Worm (Caenorhabditis elegans) whole organism, L2 larva: Measurements from ENCODE around the gene F52H2.3.

Experiments used
- C34F6.9 ChIP-seq: fragments of 150-350 bp; optimal IDR thresholded peaks from 2 replicates; lab custom pipeline; 2014; ENCODE audit warnings: missing biosample characterization, missing genetic modification characterization
- F13H6.1 ChIP-seq: sonication (generic microtip); optimal IDR thresholded peaks from 2 replicates; lab custom pipeline; 2016; ENCODE audit warnings: missing genetic modification characterization, missing compliant biosample characterization
- ZK546.5 ChIP-seq: sonication (generic microtip); optimal IDR thresholded peaks from 2 replicates; lab custom pipeline; 2017; ENCODE audit warnings: missing biosample characterization, missing genetic modification characterization
- ama-1 ChIP-seq: fragments of 150-350 bp; optimal IDR thresholded peaks from 2 replicates; lab custom pipeline; 2018; ENCODE audit warnings: inconsistent platforms
- blmp-1 ChIP-seq: sonication (generic microtip); optimal IDR thresholded peaks from 2 replicates; lab custom pipeline; 2017; ENCODE audit warnings: missing genetic modification characterization, mild to moderate bottlenecking, missing compliant biosample characterization, antibody characterized with exemption, moderate library complexity; ENCODE audit not compliant: insufficient read depth
- ceh-82 ChIP-seq: fragments of 150-350 bp; optimal IDR thresholded peaks from 2 replicates; lab custom pipeline; 2014; ENCODE audit warnings: missing biosample characterization, missing genetic modification characterization
- crh-2 ChIP-seq: sonication (generic microtip); optimal IDR thresholded peaks from 2 replicates; lab custom pipeline; 2017; ENCODE audit warnings: missing biosample characterization, missing genetic modification characterization
- elt-3 ChIP-seq: sonication (generic microtip); optimal IDR thresholded peaks from 2 replicates; lab custom pipeline; 2017; ENCODE audit warnings: missing biosample characterization, missing genetic modification characterization
- fos-1 ChIP-seq: fragments of 150-350 bp; optimal IDR thresholded peaks from 2 replicates; lab custom pipeline; 2014; ENCODE audit warnings: missing biosample characterization, missing genetic modification characterization
- gmeb-1 ChIP-seq: fragments of 150-350 bp; optimal IDR thresholded peaks from 2 replicates; lab custom pipeline; 2014; ENCODE audit warnings: missing biosample characterization, missing genetic modification characterization
- lin-39 ChIP-seq: fragments of 150-350 bp; optimal IDR thresholded peaks from 2 replicates; lab custom pipeline; 2014; ENCODE audit warnings: missing biosample characterization, missing genetic modification reagents, missing genetic modification characterization
- mab-5 ChIP-seq: fragments of 150-350 bp; optimal IDR thresholded peaks from 2 replicates; lab custom pipeline; 2014; ENCODE audit warnings: missing biosample characterization, missing genetic modification characterization
- mdl-1 ChIP-seq, 2 experiments: fragments of 150-350 bp in 1 of 2; sonication (generic microtip) in 1 of 2; optimal IDR thresholded peaks; 2 replicates each; lab custom pipeline; 2017; ENCODE audit warnings: missing biosample characterization in 2 of 2, missing genetic modification characterization in 2 of 2
- nhr-11 ChIP-seq: fragments of 150-350 bp; optimal IDR thresholded peaks from 2 replicates; lab custom pipeline; 2014; ENCODE audit warnings: missing biosample characterization, missing genetic modification characterization
- nhr-129 ChIP-seq: fragments of 150-350 bp; optimal IDR thresholded peaks from 2 replicates; lab custom pipeline; 2014; ENCODE audit warnings: missing biosample characterization, missing genetic modification characterization
- nhr-21 ChIP-seq: fragments of 150-350 bp; optimal IDR thresholded peaks from 2 replicates; lab custom pipeline; 2014; ENCODE audit warnings: missing biosample characterization, missing genetic modification characterization
- nhr-23 ChIP-seq: fragments of 150-350 bp; optimal IDR thresholded peaks from 2 replicates; lab custom pipeline; 2014; ENCODE audit warnings: missing biosample characterization, missing genetic modification reagents, missing genetic modification characterization
- nhr-25 ChIP-seq: fragments of 150-350 bp; sonication (generic microtip); optimal IDR thresholded peaks from 3 replicates; lab custom pipeline; 2014; ENCODE audit warnings: missing biosample characterization, missing genetic modification characterization
- nhr-77 ChIP-seq: fragments of 150-350 bp; optimal IDR thresholded peaks from 2 replicates; lab custom pipeline; 2014; ENCODE audit warnings: missing biosample characterization, missing genetic modification characterization
- skn-1 ChIP-seq: sonication (generic microtip); optimal IDR thresholded peaks from 2 replicates; lab custom pipeline; 2017; ENCODE audit warnings: missing biosample characterization, missing genetic modification characterization
- sma-3 ChIP-seq: sonication (generic microtip); optimal IDR thresholded peaks from 2 replicates; lab custom pipeline; 2016; ENCODE audit warnings: missing genetic modification reagents, missing genetic modification characterization, missing compliant biosample characterization
- sma-9 ChIP-seq, 2 experiments: fragments of 150-350 bp in 1 of 2; sonication (generic microtip) in 1 of 2; optimal IDR thresholded peaks; 2 replicates each; lab custom pipeline; 2014 to 2016; ENCODE audit warnings: missing genetic modification characterization in 2 of 2, mild to moderate bottlenecking in 1 of 2, missing biosample characterization in 1 of 2, missing compliant biosample characterization in 1 of 2, missing genetic modification reagents in 1 of 2, moderate library complexity in 1 of 2
- unc-55 ChIP-seq: fragments of 150-350 bp; sonication (generic microtip); optimal IDR thresholded peaks from 3 replicates; lab custom pipeline; 2014; ENCODE audit warnings: missing biosample characterization, missing genetic modification reagents, missing genetic modification characterization
- unc-62 ChIP-seq: fragments of 150-350 bp; optimal IDR thresholded peaks from 2 replicates; lab custom pipeline; 2014; ENCODE audit warnings: missing biosample characterization, missing genetic modification reagents, missing genetic modification characterization
- ztf-4 ChIP-seq: fragments of 150-350 bp; optimal IDR thresholded peaks from 2 replicates; lab custom pipeline; 2014; ENCODE audit warnings: missing biosample characterization, missing genetic modification characterization

Gene F52H2.3

ce11 chrX:2541003-2541521 is at the start of gene F52H2.3:
F52H2.3 (minus strand) TSS chrX:2541053.
- TF ChIP-seq fos-1 (tag; lab: Kevin White, UChicago), result peak; percentile 70
- TF ChIP-seq nhr-23 (tag; lab: Kevin White, UChicago), result no peak
- no peak for TF ChIP-seq nhr-77
- TF ChIP-seq crh-2 (tag; lab: Kevin White, UChicago), result peak; percentile 47
- no peak for TF ChIP-seq mab-5
- peak; percentile 21 for TF ChIP-seq gmeb-1
- no peak for TF ChIP-seq skn-1 (tag; lab: Kevin White, UChicago)
- no peak for TF ChIP-seq unc-62 (GFP tag; lab: Kevin White, UChicago)
- no peak for TF ChIP-seq lin-39
- TF ChIP-seq ama-1 (lab: Kevin White, UChicago), result no peak
- no peak for TF ChIP-seq C34F6.9
- no peak for TF ChIP-seq nhr-25 (tag; lab: Kevin White, UChicago)
- no peak for TF ChIP-seq ceh-82
- no peak for TF ChIP-seq ZK546.5 (tag; lab: Kevin White, UChicago)
- TF ChIP-seq nhr-11, result no peak
- peak; percentile 2 for TF ChIP-seq sma-9 (GFP tag; optimal IDR thresholded peaks at IDR 0.05; lab: Kevin White, UChicago)
- TF ChIP-seq sma-9 (tag; optimal IDR thresholded peaks at IDR 0.05; lab: Kevin White, UChicago), result no peak
- peak; percentile 28 for TF ChIP-seq F13H6.1 (tag; lab: Kevin White, UChicago)

DNA sequence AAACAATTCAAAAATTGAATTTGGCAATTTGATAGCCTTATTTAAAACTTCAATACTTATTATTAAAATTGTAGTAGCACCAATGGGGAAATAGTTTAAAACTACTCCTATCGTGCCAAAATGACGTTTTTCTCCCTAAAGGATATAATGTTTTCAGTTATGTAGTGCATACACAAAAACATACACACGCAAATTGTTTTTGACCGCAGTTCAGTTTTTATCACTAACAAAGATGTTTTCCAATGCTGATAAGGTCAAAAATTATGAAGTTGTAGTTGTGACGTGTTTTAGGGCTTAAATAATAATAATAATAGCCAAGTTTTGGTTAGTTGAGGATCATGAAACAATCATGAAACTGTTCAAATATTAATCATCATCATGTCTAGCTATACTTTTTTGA is 49.2 kb upstream of the F52H2.3 start:
- TF ChIP-seq unc-55 (GFP tag; lab: Kevin White, UChicago) (no peak), mab-5 (no peak), F13H6.1 (tag; lab: Kevin White, UChicago) (no peak), mdl-1 (tag; optimal IDR thresholded peaks at IDR 0.05; lab: Kevin White, UChicago) (no peak), crh-2 (tag; lab: Kevin White, UChicago) (peak; percentile 5)

DNA sequence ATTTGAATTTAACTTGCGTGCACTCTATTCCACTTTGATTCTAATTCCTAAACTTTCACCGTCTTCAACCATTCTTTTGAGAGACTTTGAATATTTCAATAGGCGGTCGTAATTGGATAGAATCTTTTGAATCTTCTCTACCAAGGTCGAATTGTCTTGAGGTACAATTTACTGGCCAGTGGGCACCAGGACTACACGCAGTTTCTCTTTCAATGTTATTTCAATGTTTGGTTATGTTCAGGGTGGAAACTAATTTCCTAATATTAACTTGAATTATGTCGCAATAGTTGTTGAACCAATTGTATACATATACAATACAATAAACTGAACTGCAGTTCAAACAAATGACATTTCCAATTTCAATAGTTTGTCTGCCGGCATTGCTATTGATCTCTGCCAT is 47.2 kb upstream of the F52H2.3 start:
- TF ChIP-seq nhr-25 (tag; lab: Kevin White, UChicago) (peak; percentile 75), nhr-129 (tag; lab: Kevin White, UChicago) (peak; percentile 15), C34F6.9 (no peak)
- TF ChIP-seq, all 48 proteins: peak for 2

- TF ChIP-seq skn-1 (tag; lab: Kevin White, UChicago) (no peak), ZK546.5 (tag; lab: Kevin White, UChicago) (no peak), mdl-1 (tag; optimal IDR thresholded peaks at IDR 0.05; lab: Kevin White, UChicago) (no peak), nhr-21 (tag; lab: Kevin White, UChicago) (no peak), ztf-4 (tag; lab: Kevin White, UChicago) (no peak), mab-5 (no peak), sma-3 (GFP tag; lab: Kevin White, UChicago) (no peak)
These were observed 44.8 kb upstream of the F52H2.3 start, which contains the start of gene H01M10.2 for ce11 chrX:2585655-2586054. H01M10.2 (minus strand) TSS chrX:2585755.

DNA sequence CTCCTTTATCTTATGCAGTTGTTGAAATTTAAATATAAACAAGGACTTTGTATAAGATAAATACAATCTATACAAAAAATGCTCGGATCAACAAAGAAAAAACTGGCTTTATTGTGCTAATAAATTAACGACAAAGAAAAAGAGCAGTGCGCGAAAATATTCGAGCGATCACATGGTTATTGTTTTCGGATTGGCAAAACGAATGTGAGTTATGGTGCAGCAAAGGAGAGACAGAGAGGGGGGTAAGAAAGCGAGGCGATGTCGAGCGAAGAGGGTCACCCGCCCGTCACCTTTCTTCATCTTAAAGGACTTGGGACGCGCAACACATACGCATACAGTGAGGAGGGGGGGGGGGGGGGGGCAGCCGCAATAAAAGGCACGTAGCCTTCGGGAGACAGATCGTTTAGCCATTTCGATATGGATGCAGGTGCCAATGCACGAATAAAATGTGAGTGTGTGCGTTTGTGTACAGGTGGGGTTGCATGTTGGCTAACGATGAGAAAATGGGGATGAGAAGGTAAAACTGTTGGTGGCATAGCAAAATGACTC is 42.4 kb upstream of the F52H2.3 start:
- TF ChIP-seq elt-3 (tag; lab: Kevin White, UChicago) (no peak), nhr-25 (tag; lab: Kevin White, UChicago) (peak; percentile 24)

ce11 chrX:2581828-2582589 is 41.2 kb upstream of the F52H2.3 start:
- TF ChIP-seq nhr-25 (tag; lab: Kevin White, UChicago), result peak; percentile 66
- peak; percentile 39 for TF ChIP-seq blmp-1 (tag; lab: Kevin White, UChicago)
- TF ChIP-seq ama-1 (lab: Kevin White, UChicago), result no peak
- peak; percentile 40 for TF ChIP-seq sma-9 (GFP tag; optimal IDR thresholded peaks at IDR 0.05; lab: Kevin White, UChicago)
- no peak for TF ChIP-seq sma-9 (tag; optimal IDR thresholded peaks at IDR 0.05; lab: Kevin White, UChicago)
- TF ChIP-seq sma-3 (GFP tag; lab: Kevin White, UChicago), result peak; percentile 13
- no peak for TF ChIP-seq nhr-21 (tag; lab: Kevin White, UChicago)
- peak; percentile 33 for TF ChIP-seq crh-2 (tag; lab: Kevin White, UChicago)
- peak; percentile 44 for TF ChIP-seq nhr-129 (tag; lab: Kevin White, UChicago)
